Worm (Caenorhabditis elegans) whole organism, young adult: ENCODE measurements around the gene glb-12.
A peak's percentile ranks its signal among the peaks of the same experiment; 100 is the strongest.

Experiments used
- B0019.2 ChIP-seq: fragments of 200-800 bp; sonication (Bioruptor generic); conservative IDR thresholded peaks from 2 replicates; pipeline ENCODE4 v1.3.6; 2022; ENCODE audit warnings: missing genetic modification reagents, missing genetic modification characterization, missing compliant biosample characterization
- B0035.1 ChIP-seq: sonication (generic microtip); optimal IDR thresholded peaks from 2 replicates; lab custom pipeline; 2016; ENCODE audit warnings: missing genetic modification characterization, mild to moderate bottlenecking, missing compliant biosample characterization, missing genotype, missing genetic modification reagents
- B0261.1 ChIP-seq: sonication (generic microtip); optimal IDR thresholded peaks from 2 replicates; lab custom pipeline; 2016; ENCODE audit warnings: mild to moderate bottlenecking, missing genetic modification characterization, moderate library complexity, missing compliant biosample characterization
- B0336.3 ChIP-seq: fragments of 200-800 bp; sonication (Bioruptor generic); IDR thresholded peaks from 2 replicates; pipeline ENCODE4 v1.3.6; 2022; ENCODE audit warnings: missing genetic modification characterization, missing compliant biosample characterization
- C17E4.6 ChIP-seq: fragments of 200-800 bp; sonication (Bioruptor generic); IDR thresholded peaks from 2 replicates; pipeline ENCODE4 v1.3.6; 2022; ENCODE audit warnings: missing genetic modification reagents, missing genetic modification characterization, missing compliant biosample characterization
- F10E7.11 ChIP-seq: sonication (generic microtip); optimal IDR thresholded peaks from 2 replicates; lab custom pipeline; 2017; ENCODE audit warnings: mild to moderate bottlenecking, missing genetic modification characterization, moderate library complexity, missing compliant biosample characterization
- F22D6.2 ChIP-seq: sonication (generic microtip); optimal IDR thresholded peaks from 2 replicates; lab custom pipeline; 2016; ENCODE audit warnings: mild to moderate bottlenecking, missing genetic modification characterization, missing compliant biosample characterization
- F37B4.10 ChIP-seq: fragments of 200-800 bp; sonication (Bioruptor generic); IDR thresholded peaks from 2 replicates; pipeline ENCODE4 v1.3.6; 2022; ENCODE audit warnings: missing genetic modification characterization, missing compliant biosample characterization
- F52B5.7 ChIP-seq: sonication (generic microtip); optimal IDR thresholded peaks from 2 replicates; lab custom pipeline; 2016; ENCODE audit warnings: mild to moderate bottlenecking, missing genetic modification characterization, missing compliant biosample characterization
- F57A8.1 ChIP-seq: fragments of 200-800 bp; sonication (Bioruptor generic); optimal IDR thresholded peaks from 2 replicates; lab custom pipeline; 2018; ENCODE audit warnings: mild to moderate bottlenecking, missing genetic modification characterization, moderate library complexity, missing compliant biosample characterization
- F57C9.4 ChIP-seq: sonication (generic microtip); optimal IDR thresholded peaks from 2 replicates; lab custom pipeline; 2017; ENCODE audit warnings: mild to moderate bottlenecking, missing genetic modification characterization, missing compliant biosample characterization
- Y53G8AR.9 ChIP-seq: fragments of 200-800 bp; sonication (Bioruptor generic); conservative IDR thresholded peaks from 2 replicates; pipeline ENCODE4 v1.3.6; 2022; ENCODE audit warnings: missing genetic modification reagents, missing genetic modification characterization, missing compliant biosample characterization
- Y56A3A.18 ChIP-seq: fragments of 200-800 bp; sonication (Bioruptor generic); IDR thresholded peaks from 2 replicates; pipeline ENCODE4 v1.3.6; 2022; ENCODE audit warnings: missing genetic modification reagents, missing genetic modification characterization, missing compliant biosample characterization
- Y67H2A.10 ChIP-seq: fragments of 200-800 bp; sonication (Bioruptor generic); conservative IDR thresholded peaks from 2 replicates; pipeline ENCODE4 v1.3.6; 2022; ENCODE audit warnings: missing genetic modification reagents, missing genetic modification characterization, missing compliant biosample characterization
- attf-5 ChIP-seq: fragments of 200-800 bp; sonication (Bioruptor generic); optimal IDR thresholded peaks from 2 replicates; lab custom pipeline; 2018; ENCODE audit warnings: mild to moderate bottlenecking, missing genetic modification characterization, missing compliant biosample characterization
- bed-1 ChIP-seq: fragments of 200-800 bp; sonication (Bioruptor generic); IDR thresholded peaks from 2 replicates; pipeline ENCODE4 v1.3.6; 2022; ENCODE audit warnings: missing genetic modification reagents, missing genetic modification characterization, missing compliant biosample characterization
- ceh-40 ChIP-seq: fragments of 200-800 bp; sonication (Bioruptor generic); IDR thresholded peaks from 2 replicates; pipeline ENCODE4 v1.3.6; 2022; ENCODE audit warnings: missing genetic modification characterization, missing compliant biosample characterization
- ceh-79 ChIP-seq: sonication (generic microtip); optimal IDR thresholded peaks from 2 replicates; lab custom pipeline; 2017; ENCODE audit warnings: mild to moderate bottlenecking, missing genetic modification characterization, missing compliant biosample characterization
- chd-7 ChIP-seq: sonication (generic microtip); optimal IDR thresholded peaks from 2 replicates; lab custom pipeline; 2016; ENCODE audit warnings: mild to moderate bottlenecking, missing genetic modification characterization, moderate library complexity, missing compliant biosample characterization
- dox-1 ChIP-seq: fragments of 200-800 bp; sonication (Bioruptor generic); IDR thresholded peaks from 2 replicates; pipeline ENCODE4 v1.3.6; 2022; ENCODE audit warnings: missing genetic modification reagents, missing genetic modification characterization, missing compliant biosample characterization
- dpl-1 ChIP-seq: fragments of 150-350 bp; optimal IDR thresholded peaks from 2 replicates; lab custom pipeline; 2014; ENCODE audit warnings: missing biosample characterization, missing genetic modification reagents, missing genetic modification characterization
- egrh-3 ChIP-seq: fragments of 200-800 bp; sonication (Bioruptor generic); IDR thresholded peaks from 2 replicates; pipeline ENCODE4 v1.3.6; 2022; ENCODE audit warnings: missing genetic modification reagents, missing genetic modification characterization, missing compliant biosample characterization
- ekl-4 ChIP-seq: fragments of 200-800 bp; sonication (Bioruptor generic); IDR thresholded peaks from 2 replicates; pipeline ENCODE4 v1.3.6; 2022; ENCODE audit warnings: missing genetic modification reagents, missing genetic modification characterization, missing compliant biosample characterization
- gei-17 ChIP-seq: fragments of 200-800 bp; sonication (Bioruptor generic); optimal IDR thresholded peaks from 2 replicates; lab custom pipeline; 2018; ENCODE audit warnings: mild to moderate bottlenecking, missing genetic modification characterization, missing compliant biosample characterization
- hlh-26 ChIP-seq: fragments of 200-800 bp; sonication (Bioruptor generic); conservative IDR thresholded peaks from 2 replicates; pipeline ENCODE4 v1.3.6; 2022; ENCODE audit warnings: missing genetic modification reagents, missing genetic modification characterization, missing compliant biosample characterization
- hmg-1.2 ChIP-seq: fragments of 200-800 bp; sonication (Bioruptor generic); IDR thresholded peaks from 2 replicates; pipeline ENCODE4 v1.3.6; 2022; ENCODE audit warnings: missing genetic modification reagents, missing genetic modification characterization, missing compliant biosample characterization
- hmg-20 ChIP-seq: fragments of 200-800 bp; sonication (Bioruptor generic); IDR thresholded peaks from 2 replicates; pipeline ENCODE4 v1.3.6; 2022; ENCODE audit warnings: missing genetic modification reagents, missing genetic modification characterization, missing compliant biosample characterization
- let-526 ChIP-seq: fragments of 200-800 bp; sonication (Bioruptor generic); IDR thresholded peaks from 2 replicates; pipeline ENCODE4 v1.3.6; 2022; ENCODE audit warnings: missing genetic modification reagents, missing genetic modification characterization, missing compliant biosample characterization
- lin-40 ChIP-seq: sonication (generic microtip); optimal IDR thresholded peaks from 2 replicates; lab custom pipeline; 2016; ENCODE audit warnings: missing genetic modification characterization, mild to moderate bottlenecking, missing compliant biosample characterization, missing genotype, missing genetic modification reagents
- lin-54 ChIP-seq: fragments of 200-800 bp; sonication (Bioruptor generic); optimal IDR thresholded peaks from 2 replicates; lab custom pipeline; 2018; ENCODE audit warnings: mild to moderate bottlenecking, missing genetic modification characterization, missing compliant biosample characterization
- lir-1 ChIP-seq: fragments of 200-800 bp; sonication (Bioruptor generic); conservative IDR thresholded peaks from 2 replicates; pipeline ENCODE4 v1.3.6; 2022; ENCODE audit warnings: missing genetic modification reagents, missing genetic modification characterization, missing compliant biosample characterization
- lsl-1 ChIP-seq: fragments of 200-800 bp; sonication (Bioruptor generic); optimal IDR thresholded peaks from 2 replicates; lab custom pipeline; 2018; ENCODE audit warnings: mild to moderate bottlenecking, missing genetic modification characterization, moderate library complexity, missing compliant biosample characterization
- madf-3 ChIP-seq: fragments of 200-800 bp; sonication (Bioruptor generic); IDR thresholded peaks from 2 replicates; pipeline ENCODE4 v1.3.6; 2022; ENCODE audit warnings: missing genetic modification reagents, missing genetic modification characterization, missing compliant biosample characterization
- madf-8 ChIP-seq: fragments of 200-800 bp; sonication (Bioruptor generic); conservative IDR thresholded peaks from 2 replicates; pipeline ENCODE4 v1.3.6; 2022; ENCODE audit warnings: missing genetic modification reagents, missing genetic modification characterization, missing compliant biosample characterization
- mcd-1 ChIP-seq: fragments of 200-800 bp; sonication (Bioruptor generic); IDR thresholded peaks from 2 replicates; pipeline ENCODE4 v1.3.6; 2022; ENCODE audit warnings: missing genetic modification reagents, missing genetic modification characterization, missing compliant biosample characterization
- nfya-1 ChIP-seq: sonication (generic microtip); optimal IDR thresholded peaks from 2 replicates; lab custom pipeline; 2017; ENCODE audit warnings: antibody characterized with exemption, missing compliant biosample characterization, missing genetic modification characterization, borderline replicate concordance; ENCODE audit not compliant: insufficient read depth
- nfya-2 ChIP-seq: fragments of 200-800 bp; sonication (Bioruptor generic); IDR thresholded peaks from 2 replicates; pipeline ENCODE4 v1.3.6; 2022; ENCODE audit warnings: missing genetic modification reagents, missing genetic modification characterization, missing compliant biosample characterization
- nhr-120 ChIP-seq: fragments of 200-800 bp; sonication (Bioruptor generic); IDR thresholded peaks from 2 replicates; pipeline ENCODE4 v1.3.6; 2022; ENCODE audit warnings: missing genetic modification characterization, missing compliant biosample characterization
- pbrm-1 ChIP-seq: fragments of 200-800 bp; sonication (Bioruptor generic); IDR thresholded peaks from 2 replicates; pipeline ENCODE4 v1.3.6; 2022; ENCODE audit warnings: missing genetic modification reagents, missing genetic modification characterization, missing compliant biosample characterization
- rec-8 ChIP-seq, 2 experiments: sonication (generic microtip); optimal IDR thresholded peaks; 2 replicates each; lab custom pipeline; 2016; ENCODE audit warnings: mild to moderate bottlenecking in 2 of 2, missing genetic modification characterization in 2 of 2, missing genetic modification reagents in 2 of 2, missing genotype in 2 of 2, missing biosample characterization in 1 of 2, missing compliant biosample characterization in 1 of 2, moderate library complexity in 1 of 2
- sdz-38 ChIP-seq: sonication (generic microtip); optimal IDR thresholded peaks from 2 replicates; lab custom pipeline; 2016; ENCODE audit warnings: missing genotype, missing genetic modification characterization, missing compliant biosample characterization
- snpc-1.1 ChIP-seq: sonication (generic microtip); optimal IDR thresholded peaks from 2 replicates; lab custom pipeline; 2017; ENCODE audit warnings: missing genetic modification characterization, mild to moderate bottlenecking, missing compliant biosample characterization, antibody characterized with exemption, moderate library complexity, missing genotype, missing genetic modification reagents; ENCODE audit not compliant: insufficient read depth
- zfh-2 ChIP-seq: fragments of 200-800 bp; sonication (Bioruptor generic); conservative IDR thresholded peaks from 2 replicates; pipeline ENCODE4 v1.3.6; 2022; ENCODE audit warnings: missing genetic modification reagents, missing genetic modification characterization, missing compliant biosample characterization
- ztf-22 ChIP-seq: fragments of 200-800 bp; sonication (Bioruptor generic); optimal IDR thresholded peaks from 2 replicates; lab custom pipeline; 2018; ENCODE audit warnings: mild to moderate bottlenecking, missing genetic modification characterization, moderate library complexity, missing compliant biosample characterization
- ztf-26 ChIP-seq: sonication (generic microtip); optimal IDR thresholded peaks from 2 replicates; lab custom pipeline; 2017; ENCODE audit warnings: missing genetic modification characterization, missing compliant biosample characterization
- ztf-28 ChIP-seq: fragments of 200-800 bp; sonication (Bioruptor generic); IDR thresholded peaks from 2 replicates; pipeline ENCODE4 v1.3.6; 2022; ENCODE audit warnings: missing genetic modification reagents, missing genetic modification characterization, missing compliant biosample characterization

glb-12 gene

ce11 chrII:10708660-10709059, 22.8 kb downstream of the glb-12 start, which contains the start of gene bli-1:
Gene bli-1, plus strand, starts transcription at chrII:10708960.
- TF ChIP-seq ztf-22 (no peak), F22D6.2 (no peak), hmg-1.2 (no peak), rec-8 (tag; optimal IDR thresholded peaks at IDR 0.05; lab: Kevin White, UChicago) (no peak), B0261.1 (tag; lab: Kevin White, UChicago) (no peak), nfya-1 (tag; lab: Kevin White, UChicago) (no peak), lsl-1 (GFP tag; lab: Kevin White, UChicago) (no peak), pbrm-1 (GFP tag; lab: Robert Waterston, UW) (no peak), madf-8 (GFP tag; lab: Robert Waterston, UW) (no peak), Y67H2A.10 (GFP tag; lab: Robert Waterston, UW) (no peak)

DNA sequence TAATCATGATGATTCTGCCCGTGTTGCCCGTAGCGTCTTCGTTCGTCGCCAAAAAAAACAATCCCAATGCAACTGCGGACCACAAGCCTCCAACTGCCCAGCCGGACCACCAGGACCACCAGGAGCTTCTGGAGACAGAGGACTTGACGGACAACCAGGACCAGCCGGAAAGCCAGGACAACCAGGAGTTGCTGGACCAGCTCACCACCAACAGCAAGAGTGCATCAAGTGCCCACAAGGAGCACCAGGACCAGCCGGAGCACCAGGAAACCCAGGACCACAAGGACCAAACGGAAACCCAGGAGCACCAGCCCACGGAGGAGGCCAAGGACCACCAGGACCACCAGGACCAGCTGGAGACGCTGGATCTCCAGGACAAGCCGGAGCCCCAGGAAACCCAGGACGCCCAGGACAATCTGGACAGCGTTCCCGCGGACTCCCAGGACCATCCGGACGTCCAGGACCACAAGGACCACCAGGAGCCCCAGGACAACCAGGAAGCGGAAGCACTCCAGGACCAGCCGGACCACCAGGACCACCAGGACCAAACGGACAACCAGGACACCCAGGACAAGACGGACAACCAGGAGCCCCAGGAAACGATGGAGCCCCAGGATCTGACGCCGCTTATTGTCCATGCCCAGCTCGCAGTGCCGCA, 23.9 kb downstream of the glb-12 start:
- TF ChIP-seq attf-5 (GFP tag; lab: Kevin White, UChicago) (no peak), mcd-1 (GFP tag; lab: Robert Waterston, UW) (no peak), hlh-26 (GFP tag; lab: Robert Waterston, UW) (no peak), lin-54 (GFP tag; lab: Kevin White, UChicago) (no peak), zfh-2 (peak; percentile 88), F10E7.11 (tag; lab: Kevin White, UChicago) (no peak), ceh-79 (tag; lab: Kevin White, UChicago) (no peak), hmg-20 (GFP tag; lab: Robert Waterston, UW) (no peak), ekl-4 (GFP tag; lab: Robert Waterston, UW) (no peak), F37B4.10 (GFP tag; lab: Robert Waterston, UW) (no peak), ztf-26 (tag; lab: Kevin White, UChicago) (peak; percentile 90), bed-1 (GFP tag; lab: Robert Waterston, UW) (no peak), lsl-1 (GFP tag; lab: Kevin White, UChicago) (no peak), ztf-28 (GFP tag; lab: Robert Waterston, UW) (no peak), nfya-2 (GFP tag; lab: Robert Waterston, UW) (no peak), chd-7 (tag; lab: Kevin White, UChicago) (no peak), rec-8 (tag; optimal IDR thresholded peaks at IDR 0.05; lab: Kevin White, UChicago) (no peak), pbrm-1 (GFP tag; lab: Robert Waterston, UW) (no peak), let-526 (GFP tag; lab: Robert Waterston, UW) (no peak), lin-40 (tag; lab: Kevin White, UChicago) (peak; percentile 62), ceh-40 (GFP tag; lab: Robert Waterston, UW) (no peak), ztf-22 (no peak), C17E4.6 (GFP tag; lab: Robert Waterston, UW) (no peak), dox-1 (GFP tag; lab: Robert Waterston, UW) (0 out of 2 replicates have a peak, but pooled peaks have one; percentile 17), madf-3 (GFP tag; lab: Robert Waterston, UW) (no peak), F57A8.1 (no peak), Y53G8AR.9 (GFP tag; lab: Robert Waterston, UW) (no peak), B0336.3 (GFP tag; lab: Robert Waterston, UW) (peak; percentile 8; the same call in 1 of the 2 replicates), B0035.1 (tag; lab: Kevin White, UChicago) (no peak), sdz-38 (tag; lab: Kevin White, UChicago) (no peak), snpc-1.1 (tag; lab: Kevin White, UChicago) (no peak), dpl-1 (GFP tag; lab: Kevin White, UChicago) (no peak), gei-17 (GFP tag; lab: Kevin White, UChicago) (no peak), egrh-3 (peak; percentile 91), lir-1 (GFP tag; lab: Robert Waterston, UW) (no peak), F52B5.7 (tag; lab: Kevin White, UChicago) (no peak), nhr-120 (GFP tag; lab: Robert Waterston, UW) (no peak), F57C9.4 (tag; lab: Kevin White, UChicago) (no peak), B0019.2 (no peak), Y56A3A.18 (no peak)
